Worm (Caenorhabditis elegans) whole organism, early embryonic: ENCODE measurements around the gene ins-19.

Experiments used
- F13C5.2 ChIP-seq: sonication (generic microtip); optimal IDR thresholded peaks from 2 replicates; lab custom pipeline; 2017; ENCODE audit warnings: mild to moderate bottlenecking, missing genetic modification characterization, inconsistent platforms, missing compliant biosample characterization
- aly-1 ChIP-seq: sonication (generic microtip); optimal IDR thresholded peaks from 2 replicates; lab custom pipeline; 2016; ENCODE audit warnings: missing genetic modification characterization, missing compliant biosample characterization
- ama-1 ChIP-seq: fragments of 150-350 bp; optimal IDR thresholded peaks from 2 replicates; lab custom pipeline; 2014
- ceh-36 ChIP-seq: sonication (generic microtip); optimal IDR thresholded peaks from 2 replicates; lab custom pipeline; 2016; ENCODE audit warnings: missing genetic modification characterization, inconsistent platforms, missing compliant biosample characterization
- ets-7 ChIP-seq: sonication (generic microtip); optimal IDR thresholded peaks from 2 replicates; lab custom pipeline; 2016; ENCODE audit warnings: missing genotype, missing genetic modification characterization, missing compliant biosample characterization
- hmg-4 ChIP-seq: fragments of 200-800 bp; sonication (Bioruptor generic); optimal IDR thresholded peaks from 2 replicates; lab custom pipeline; 2018; ENCODE audit warnings: mild to moderate bottlenecking, missing genetic modification characterization, missing compliant biosample characterization
- scrt-1 ChIP-seq: fragments of 200-800 bp; sonication (Bioruptor generic); IDR thresholded peaks from 2 replicates; pipeline ENCODE4 v1.3.6; 2022; ENCODE audit warnings: missing genetic modification characterization, missing compliant biosample characterization
- sea-1 ChIP-seq: fragments of 200-800 bp; sonication (Bioruptor generic); conservative IDR thresholded peaks from 2 replicates; pipeline ENCODE4 v1.3.6; 2022; ENCODE audit warnings: missing genetic modification characterization, missing compliant biosample characterization
- tra-4 ChIP-seq: sonication (generic microtip); optimal IDR thresholded peaks from 2 replicates; lab custom pipeline; 2017; ENCODE audit warnings: missing genetic modification characterization, missing compliant biosample characterization

DNA sequence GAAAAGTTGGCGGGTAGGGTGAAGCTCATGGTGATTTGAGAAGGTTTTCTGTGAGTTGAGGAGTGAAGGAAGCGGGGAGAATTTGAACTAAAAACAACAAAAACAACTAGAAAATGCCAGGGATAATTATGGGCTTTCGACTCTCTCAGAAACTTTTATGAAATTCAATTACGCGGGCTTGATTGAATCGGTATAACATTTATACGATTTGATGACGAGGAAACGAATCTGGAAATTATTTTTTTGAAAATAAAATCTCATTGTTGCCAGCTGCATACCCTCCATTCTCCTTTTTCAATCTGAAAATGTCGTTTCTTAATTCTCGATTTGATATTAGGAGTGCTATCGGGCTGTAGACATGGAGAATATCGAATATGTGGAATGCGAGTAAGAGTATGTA, 35.0 kb downstream of the ins-19 start, which contains the start of gene srg-21:
- TF ChIP-seq ama-1 (lab: Kevin White, UChicago) = no peak
- no peak for TF ChIP-seq sea-1 (GFP tag; lab: Robert Waterston, UW)
- TF ChIP-seq aly-1 (tag; lab: Kevin White, UChicago) = no peak
- TF ChIP-seq ets-7 (tag; lab: Kevin White, UChicago) = no peak
- no peak for TF ChIP-seq F13C5.2
- TF ChIP-seq hmg-4 (GFP tag; lab: Kevin White, UChicago) = no peak
- TF ChIP-seq tra-4 (tag; lab: Kevin White, UChicago) = no peak
- no peak for TF ChIP-seq scrt-1
- TF ChIP-seq ceh-36 (tag; lab: Kevin White, UChicago) = no peak
